Fruit fly (Drosophila melanogaster) whole organism, embryonic: ENCODE measurements around the gene Seipin.

ENCODE experiments used
- Atf3 ChIP-seq: fragments of 200-800 bp; sonication (Bioruptor generic); optimal IDR thresholded peaks from 3 replicates; lab custom pipeline; 2016; ENCODE audit warnings: missing biosample characterization, missing genetic modification characterization
- CG11696 ChIP-seq: fragments of 200-800 bp; sonication (Bioruptor generic); IDR thresholded peaks from 2 replicates; pipeline ENCODE4 v1.3.6; 2022; ENCODE audit warnings: missing biosample characterization, missing genetic modification characterization
- CG12071 ChIP-seq: fragments of 200-800 bp; sonication (Bioruptor generic); optimal IDR thresholded peaks from 3 replicates; lab custom pipeline; 2018; ENCODE audit warnings: missing biosample characterization, mild to moderate bottlenecking, missing genetic modification characterization
- CG12299 ChIP-seq: fragments of 200-800 bp; sonication (Bioruptor generic); optimal IDR thresholded peaks from 2 replicates; lab custom pipeline; 2018; ENCODE audit warnings: missing biosample characterization, mild to moderate bottlenecking, missing genetic modification characterization
- CG12391 ChIP-seq: fragments of 200-800 bp; sonication (Bioruptor generic); optimal IDR thresholded peaks from 3 replicates; lab custom pipeline; 2018; ENCODE audit warnings: missing biosample characterization, mild to moderate bottlenecking, missing genetic modification characterization, moderate library complexity
- CG13123 ChIP-seq: fragments of 200-800 bp; sonication (Bioruptor generic); optimal IDR thresholded peaks from 2 replicates; lab custom pipeline; 2016; ENCODE audit warnings: missing biosample characterization, missing genetic modification characterization
- CG13424 ChIP-seq: fragments of 200-800 bp; sonication (Bioruptor generic); optimal IDR thresholded peaks from 2 replicates; lab custom pipeline; 2019; ENCODE audit warnings: missing biosample characterization, mild to moderate bottlenecking, missing genetic modification characterization, moderate library complexity
- CG14050 ChIP-seq: fragments of 200-800 bp; sonication (Bioruptor generic); IDR thresholded peaks from 3 replicates; pipeline ENCODE4 v1.3.6; 2022; ENCODE audit warnings: missing biosample characterization, missing genetic modification characterization
- CG15011 ChIP-seq: fragments of 200-800 bp; sonication (Bioruptor generic); optimal IDR thresholded peaks from 3 replicates; lab custom pipeline; 2018; ENCODE audit warnings: missing biosample characterization, mild to moderate bottlenecking, missing genetic modification characterization
- CG1647 ChIP-seq: fragments of 200-800 bp; sonication (Bioruptor generic); optimal IDR thresholded peaks from 3 replicates; lab custom pipeline; 2016; ENCODE audit warnings: missing biosample characterization, missing genetic modification characterization
- CG16779 ChIP-seq: fragments of 200-800 bp; sonication (Bioruptor generic); IDR thresholded peaks from 2 replicates; pipeline ENCODE4 v1.3.6; 2022; ENCODE audit warnings: missing biosample characterization, missing genetic modification characterization
- CG17361 ChIP-seq: fragments of 200-800 bp; sonication (Bioruptor generic); IDR thresholded peaks from 3 replicates; pipeline ENCODE4 v1.3.6; 2022; ENCODE audit warnings: missing biosample characterization, missing genetic modification characterization
- CG17385 ChIP-seq: fragments of 200-800 bp; sonication (Bioruptor generic); optimal IDR thresholded peaks from 3 replicates; lab custom pipeline; 2018; ENCODE audit warnings: missing biosample characterization, mild to moderate bottlenecking, missing genetic modification characterization
- CG1792 ChIP-seq: fragments of 200-800 bp; sonication (Bioruptor generic); optimal IDR thresholded peaks from 2 replicates; lab custom pipeline; 2016; ENCODE audit warnings: missing biosample characterization, missing genetic modification characterization
- CG31224 ChIP-seq: fragments of 200-800 bp; sonication (Bioruptor generic); IDR thresholded peaks from 2 replicates; pipeline ENCODE4 v1.3.6; 2022; ENCODE audit warnings: missing biosample characterization, missing genetic modification characterization
- CG34224 ChIP-seq: fragments of 200-800 bp; sonication (Bioruptor generic); IDR thresholded peaks from 3 replicates; pipeline ENCODE4 v1.3.6; 2022; ENCODE audit warnings: missing biosample characterization, missing genetic modification characterization; ENCODE audit not compliant: partially characterized antibody
- CG5180 ChIP-seq: fragments of 200-800 bp; sonication (Bioruptor generic); optimal IDR thresholded peaks from 3 replicates; lab custom pipeline; 2017; ENCODE audit warnings: missing biosample characterization, missing genetic modification characterization, mild to moderate bottlenecking, moderate library complexity, missing genetic modification reagents
- CG6791 ChIP-seq: fragments of 200-800 bp; sonication (Bioruptor generic); IDR thresholded peaks from 3 replicates; pipeline ENCODE4 v1.3.6; 2022; ENCODE audit warnings: missing biosample characterization, missing genetic modification characterization; ENCODE audit not compliant: partially characterized antibody
- CG8924 ChIP-seq: fragments of 200-800 bp; optimal IDR thresholded peaks from 3 replicates; lab custom pipeline; 2019; ENCODE audit warnings: missing biosample characterization, mild to moderate bottlenecking, missing genetic modification characterization, moderate library complexity
- CG9817 ChIP-seq: fragments of 200-800 bp; sonication (Bioruptor generic); optimal IDR thresholded peaks from 2 replicates; lab custom pipeline; 2018; ENCODE audit warnings: missing biosample characterization, mild to moderate bottlenecking, missing genetic modification characterization, moderate library complexity
- Dad ChIP-seq: fragments of 200-800 bp; sonication (Bioruptor generic); optimal IDR thresholded peaks from 3 replicates; lab custom pipeline; 2016; ENCODE audit warnings: missing biosample characterization, missing genetic modification characterization
- Doc3 ChIP-seq: fragments of 200-800 bp; sonication (Bioruptor generic); IDR thresholded peaks from 3 replicates; pipeline ENCODE4 v1.3.6; 2022; ENCODE audit warnings: missing biosample characterization, missing genetic modification characterization; ENCODE audit not compliant: partially characterized antibody
- E2f2 ChIP-seq: fragments of 200-800 bp; sonication (Bioruptor generic); IDR thresholded peaks from 2 replicates; pipeline ENCODE4 v1.3.6; 2022; ENCODE audit warnings: missing biosample characterization, missing genetic modification characterization
- Fer1 ChIP-seq: fragments of 200-800 bp; sonication (Bioruptor generic); optimal IDR thresholded peaks from 2 replicates; lab custom pipeline; 2017; ENCODE audit warnings: missing biosample characterization, mild to moderate bottlenecking, missing genetic modification characterization
- Gug ChIP-seq: fragments of 200-800 bp; sonication (Bioruptor generic); IDR thresholded peaks from 4 replicates; pipeline ENCODE4 v1.3.6; 2022; ENCODE audit warnings: missing biosample characterization, missing genetic modification characterization
- Hey ChIP-seq: fragments of 200-800 bp; sonication (Bioruptor generic); optimal IDR thresholded peaks from 3 replicates; lab custom pipeline; 2018; ENCODE audit warnings: missing biosample characterization, mild to moderate bottlenecking, missing genetic modification characterization
- HmgZ ChIP-seq: fragments of 200-800 bp; sonication (Bioruptor generic); optimal IDR thresholded peaks from 2 replicates; lab custom pipeline; 2018; ENCODE audit warnings: missing biosample characterization, mild to moderate bottlenecking, missing genetic modification characterization
- Lpt ChIP-seq: fragments of >200 bp; optimal IDR thresholded peaks from 2 replicates; lab custom pipeline; 2018; ENCODE audit warnings: missing biosample characterization, missing genetic modification characterization
- MBD-R2 ChIP-seq: fragments of 200-800 bp; sonication (Bioruptor generic); IDR thresholded peaks from 2 replicates; pipeline ENCODE4 v1.3.6; 2022; ENCODE audit warnings: missing biosample characterization, missing genetic modification characterization
- Mrtf ChIP-seq: fragments of 200-800 bp; sonication (Bioruptor generic); IDR thresholded peaks from 3 replicates; pipeline ENCODE4 v1.3.6; 2022; ENCODE audit warnings: missing biosample characterization, missing genetic modification characterization
- NC2α ChIP-seq: fragments of 200-800 bp; sonication (Bioruptor generic); optimal IDR thresholded peaks from 2 replicates; lab custom pipeline; 2016; ENCODE audit warnings: missing biosample characterization, missing genetic modification characterization
- Optix ChIP-seq: fragments of 200-800 bp; sonication (Bioruptor generic); IDR thresholded peaks from 3 replicates; pipeline ENCODE4 v1.3.6; 2022; ENCODE audit warnings: missing biosample characterization, missing genetic modification characterization
- YL-1 ChIP-seq: fragments of 200-800 bp; sonication (Bioruptor generic); optimal IDR thresholded peaks from 3 replicates; lab custom pipeline; 2017; ENCODE audit warnings: missing biosample characterization, mild to moderate bottlenecking, missing genetic modification characterization
- ash1 ChIP-seq: fragments of 200-800 bp; sonication (Bioruptor generic); optimal IDR thresholded peaks from 2 replicates; lab custom pipeline; 2018; ENCODE audit warnings: missing biosample characterization, mild to moderate bottlenecking, missing genetic modification characterization
- az2 ChIP-seq: fragments of 200-800 bp; sonication (Bioruptor generic); optimal IDR thresholded peaks from 3 replicates; lab custom pipeline; 2016; ENCODE audit warnings: missing biosample characterization, missing genetic modification characterization
- bigmax ChIP-seq: fragments of 200-800 bp; sonication (Bioruptor generic); optimal IDR thresholded peaks from 2 replicates; lab custom pipeline; 2018; ENCODE audit warnings: missing biosample characterization, mild to moderate bottlenecking, missing genetic modification characterization
- corto ChIP-seq: fragments of 200-800 bp; sonication (Bioruptor generic); optimal IDR thresholded peaks from 2 replicates; lab custom pipeline; 2016; ENCODE audit warnings: missing biosample characterization, mild to moderate bottlenecking, missing genetic modification characterization, moderate library complexity
- gcm2 ChIP-seq: fragments of 200-800 bp; sonication (Bioruptor generic); optimal IDR thresholded peaks from 2 replicates; lab custom pipeline; 2016; ENCODE audit warnings: missing biosample characterization, missing genetic modification characterization
- gro ChIP-seq: fragments of 200-800 bp; sonication (Bioruptor generic); optimal IDR thresholded peaks from 2 replicates; lab custom pipeline; 2016; ENCODE audit warnings: missing biosample characterization, missing genetic modification characterization
- hbn ChIP-seq: fragments of 200-800 bp; sonication (Bioruptor generic); IDR thresholded peaks from 2 replicates; pipeline ENCODE4 v1.3.6; 2022; ENCODE audit warnings: missing biosample characterization, missing genetic modification characterization; ENCODE audit not compliant: partially characterized antibody
- lilli ChIP-seq: fragments of 200-800 bp; sonication (Bioruptor generic); optimal IDR thresholded peaks from 3 replicates; lab custom pipeline; 2016; ENCODE audit warnings: missing biosample characterization, missing genetic modification characterization
- lmd ChIP-seq: fragments of 200-800 bp; sonication (Bioruptor generic); IDR thresholded peaks from 2 replicates; pipeline ENCODE4 v1.3.6; 2022; ENCODE audit warnings: missing biosample characterization, missing genetic modification characterization
- nerfin-1 ChIP-seq: fragments of 200-800 bp; sonication (Bioruptor generic); optimal IDR thresholded peaks from 3 replicates; lab custom pipeline; 2019; ENCODE audit warnings: missing biosample characterization, mild to moderate bottlenecking, missing genetic modification characterization, moderate library complexity
- odd ChIP-seq: fragments of 200-800 bp; sonication (Bioruptor generic); optimal IDR thresholded peaks from 2 replicates; lab custom pipeline; 2017; ENCODE audit warnings: missing biosample characterization, mild to moderate bottlenecking, missing genetic modification characterization
- p53 ChIP-seq: fragments of 200-800 bp; sonication (Bioruptor generic); optimal IDR thresholded peaks from 2 replicates; lab custom pipeline; 2016; ENCODE audit warnings: missing biosample characterization, missing genetic modification characterization
- prd ChIP-seq, 3 experiments: fragments of >200 bp in 2 of 3; fragments of 200-800 bp in 1 of 3; sonication (Bioruptor generic) in 1 of 3; optimal IDR thresholded peaks in 2 of 3; IDR thresholded peaks in 1 of 3; 2 replicates in 2 of 3; 3 replicates in 1 of 3; pipeline versions ENCODE4 v1.3.6 to Lab custom; 2017 to 2022; ENCODE audit warnings: missing biosample characterization in 1 of 3, missing genetic modification characterization in 1 of 3
- sens ChIP-seq: fragments of 200-800 bp; sonication (Bioruptor generic); peaks from one replicate; lab custom pipeline; 2016; ENCODE audit warnings: missing biosample characterization, missing genetic modification characterization
- stwl ChIP-seq: fragments of 200-800 bp; sonication (Bioruptor generic); optimal IDR thresholded peaks from 3 replicates; lab custom pipeline; 2018; ENCODE audit warnings: missing biosample characterization, mild to moderate bottlenecking, missing genetic modification characterization, moderate library complexity
- toy ChIP-seq: fragments of 200-800 bp; sonication (Bioruptor generic); IDR thresholded peaks from 2 replicates; pipeline ENCODE4 v1.3.6; 2022; ENCODE audit warnings: missing biosample characterization, missing genetic modification characterization
- wor ChIP-seq: fragments of 200-800 bp; sonication (Bioruptor generic); IDR thresholded peaks from 2 replicates; pipeline ENCODE4 v1.3.6; 2022; ENCODE audit warnings: missing biosample characterization, missing genetic modification characterization

The Seipin gene

dm6 chrX:2589446-2590038 is 30.1 kb upstream of the Seipin start (continued):
- TF ChIP-seq CG16779 (GFP tag; lab: Robert Waterston, UW) (peak; percentile 96), lilli (GFP tag; lab: Kevin White, UChicago) (peak; percentile 98), Fer1 (GFP tag; lab: Kevin White, UChicago) (peak; percentile 93), HmgZ (tag; lab: Kevin White, UChicago) (peak; percentile 95), nerfin-1 (tag; lab: Kevin White, UChicago) (peak; percentile 62), CG11696 (GFP tag; lab: Robert Waterston, UW) (peak; percentile 94), Lpt (GFP tag; lab: Kevin White, UChicago) (no peak), CG34224 (GFP tag; lab: Robert Waterston, UW) (no peak), odd (GFP tag; lab: Kevin White, UChicago) (peak; percentile 73), sens (GFP tag; lab: Kevin White, UChicago) (peak; percentile 96), toy (GFP tag; lab: Robert Waterston, UW) (peak; percentile 91), gro (peak; percentile 96), CG6791 (GFP tag; lab: Robert Waterston, UW) (no peak), Optix (GFP tag; lab: Robert Waterston, UW) (peak; percentile 91), CG31224 (peak; percentile 92), bigmax (peak; percentile 37), wor (peak; percentile 72), YL-1 (GFP tag; lab: Kevin White, UChicago) (peak; percentile 49), CG17361 (GFP tag; lab: Robert Waterston, UW) (peak; percentile 87), stwl (tag; lab: Kevin White, UChicago) (no peak), E2f2 (peak; percentile 67), CG12391 (tag; lab: Kevin White, UChicago) (peak; percentile 88), MBD-R2 (peak; percentile 91), corto (peak; percentile 5), p53 (GFP tag; lab: Kevin White, UChicago) (peak; percentile 85), CG12071 (GFP tag; lab: Kevin White, UChicago) (peak; percentile 90), Hey (peak; percentile 74), gcm2 (GFP tag; lab: Kevin White, UChicago) (peak; percentile 84), CG13123 (GFP tag; lab: Kevin White, UChicago) (peak; percentile 83), Dad (peak; percentile 93), CG9817 (peak; percentile 92), CG17385 (GFP tag; lab: Kevin White, UChicago) (peak; percentile 87), lmd (GFP tag; lab: Robert Waterston, UW) (peak; percentile 95), CG12299 (tag; lab: Kevin White, UChicago) (peak; percentile 82), prd (optimal IDR thresholded peaks at IDR 0.05; lab: Kevin White, UChicago) (no peak), prd (GFP tag; IDR thresholded peaks at IDR 0.05; lab: Robert Waterston, UW) (peak; percentile 96), CG1647 (GFP tag; lab: Kevin White, UChicago) (peak; percentile 93), hbn (GFP tag; lab: Robert Waterston, UW) (no peak), CG14050 (GFP tag; lab: Robert Waterston, UW) (peak; percentile 86), Gug (GFP tag; lab: Robert Waterston, UW) (peak; percentile 97), CG5180 (GFP tag; lab: Kevin White, UChicago) (peak; percentile 66), CG1792 (GFP tag; lab: Kevin White, UChicago) (peak; percentile 90), CG15011 (GFP tag; lab: Kevin White, UChicago) (peak; percentile 82), NC2α (GFP tag; lab: Kevin White, UChicago) (peak; percentile 68), Doc3 (no peak), CG8924 (tag; lab: Kevin White, UChicago) (peak; percentile 88), CG13424 (peak; percentile 78), az2 (GFP tag; lab: Kevin White, UChicago) (peak; percentile 86), Atf3 (GFP tag; lab: Kevin White, UChicago) (peak; percentile 83), ash1 (GFP tag; lab: Kevin White, UChicago) (peak; percentile 61), Mrtf (GFP tag; lab: Robert Waterston, UW) (peak; percentile 95)
